Comparison of ENCODE assay signal across 1 fruit fly cellular context in the genomic region with DNA sequence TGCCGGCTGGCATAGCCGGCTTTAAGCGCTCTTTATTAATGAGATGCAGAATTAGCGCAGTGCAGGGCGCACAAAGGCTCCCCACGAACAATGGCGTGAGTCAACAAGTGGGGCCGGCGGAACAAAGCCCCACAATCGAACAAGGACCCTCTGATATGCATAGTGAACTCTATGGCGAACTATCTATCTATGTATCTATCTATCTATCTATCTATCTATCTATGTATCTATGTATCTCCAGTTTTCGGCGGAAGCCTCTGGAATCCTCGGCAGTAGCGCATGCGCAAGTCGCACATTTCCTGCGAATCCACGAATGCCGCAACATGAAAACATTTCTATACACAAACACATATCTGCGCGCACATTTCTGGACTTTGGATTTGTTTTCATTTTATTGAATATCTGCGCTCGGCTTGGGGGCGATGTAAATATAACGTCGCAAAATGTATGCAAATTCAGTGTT.
TF ChIP-seq lines count a peak whose summit lies in the region.

No protein-coding gene starts in this region.

TF ChIP-seq in whole organism, embryonic, 481 proteins besides CTCF, POLR2A, EP300 and RAD21 (continued from another document and continues in another):
- TF ChIP-seq NK7.1 (GFP tag; optimal IDR thresholded peaks at IDR 0.05; lab: Kevin White, UChicago) (no peak), inv (GFP tag; IDR thresholded peaks at IDR 0.05; lab: Robert Waterston, UW; ENCODE audit: partially characterized antibody) (no peak), Rfx (GFP tag; IDR thresholded peaks at IDR 0.05; lab: Robert Waterston, UW) (peak; percentile 57), Jarid2 (GFP tag; optimal IDR thresholded peaks at IDR 0.05; lab: Kevin White, UChicago) (no peak), CG10267 (tag; optimal IDR thresholded peaks at IDR 0.05; lab: Kevin White, UChicago) (no peak), CG15514 (GFP tag; optimal IDR thresholded peaks at IDR 0.05; lab: Kevin White, UChicago) (peak; percentile 46), az2 (GFP tag; optimal IDR thresholded peaks at IDR 0.05; lab: Kevin White, UChicago) (no peak), ara (GFP tag; IDR thresholded peaks at IDR 0.05; lab: Robert Waterston, UW) (no peak), CG3407 (GFP tag; optimal IDR thresholded peaks at IDR 0.05; lab: Kevin White, UChicago) (no peak), CG10979 (tag; optimal IDR thresholded peaks at IDR 0.05; lab: Kevin White, UChicago) (no peak), seq (GFP tag; IDR thresholded peaks at IDR 0.05; lab: Robert Waterston, UW) (no peak), Ssrp (tag; optimal IDR thresholded peaks at IDR 0.05; lab: Kevin White, UChicago) (no peak), CG32767 (GFP tag; IDR thresholded peaks at IDR 0.05; lab: Robert Waterston, UW) (no peak), zen (tag; optimal IDR thresholded peaks at IDR 0.05; lab: Kevin White, UChicago) (no peak), Hmr (GFP tag; optimal IDR thresholded peaks at IDR 0.05; lab: Kevin White, UChicago) (peak; percentile 55), ac (GFP tag; optimal IDR thresholded peaks at IDR 0.05; lab: Kevin White, UChicago) (no peak), vfl (GFP tag; optimal IDR thresholded peaks at IDR 0.05; lab: Kevin White, UChicago) (peak; percentile 7), wdn (GFP tag; IDR thresholded peaks at IDR 0.05; lab: Robert Waterston, UW) (0 out of 2 replicates have a peak, but pooled peaks have one; percentile 46), nau (GFP tag; optimal IDR thresholded peaks at IDR 0.05; lab: Kevin White, UChicago) (no peak), odd (GFP tag; optimal IDR thresholded peaks at IDR 0.05; lab: Kevin White, UChicago) (no peak), Dek (tag; optimal IDR thresholded peaks at IDR 0.05; lab: Kevin White, UChicago) (no peak), zfh2 (GFP tag; optimal IDR thresholded peaks at IDR 0.05; lab: Kevin White, UChicago) (peak; percentile 75), Hmx (GFP tag; optimal IDR thresholded peaks at IDR 0.05; lab: Kevin White, UChicago) (no peak), H15 (GFP tag; IDR thresholded peaks at IDR 0.05; lab: Robert Waterston, UW) (no peak), CG3065 (GFP tag; optimal IDR thresholded peaks at IDR 0.05; lab: Kevin White, UChicago) (no peak), CG8388 (GFP tag; optimal IDR thresholded peaks at IDR 0.05; lab: Kevin White, UChicago) (no peak), prd (optimal IDR thresholded peaks at IDR 0.05; lab: Kevin White, UChicago) (no peak), prd (GFP tag; IDR thresholded peaks at IDR 0.05; lab: Robert Waterston, UW) (0 out of 3 replicates have a peak, but pooled peaks have one; percentile 3), CG7556 (GFP tag; optimal IDR thresholded peaks at IDR 0.05; lab: Kevin White, UChicago) (peak; percentile 47), Nf-YA (GFP tag; IDR thresholded peaks at IDR 0.05; lab: Robert Waterston, UW) (no peak), jigr1 (GFP tag; IDR thresholded peaks at IDR 0.05; lab: Robert Waterston, UW) (no peak), CG32532 (GFP tag; IDR thresholded peaks at IDR 0.05; lab: Robert Waterston, UW) (peak; percentile 71; the same call in 1 of the 2 replicates), abd-A (tag; optimal IDR thresholded peaks at IDR 0.05; lab: Kevin White, UChicago) (no peak), Drgx (GFP tag; IDR thresholded peaks at IDR 0.05; lab: Robert Waterston, UW) (peak; percentile 91), fd96Cb (tag; optimal IDR thresholded peaks at IDR 0.05; lab: Kevin White, UChicago) (no peak), tll (GFP tag; optimal IDR thresholded peaks at IDR 0.05; lab: Kevin White, UChicago) (no peak), pho (GFP tag; optimal IDR thresholded peaks at IDR 0.05; lab: Kevin White, UChicago) (peak; percentile 70), CG16863 (GFP tag; optimal IDR thresholded peaks at IDR 0.05; lab: Kevin White, UChicago) (no peak), Sin3A (optimal IDR thresholded peaks at IDR 0.05; lab: Kevin White, UChicago) (no peak), CG17186 (GFP tag; optimal IDR thresholded peaks at IDR 0.05; lab: Kevin White, UChicago) (no peak), CG11093 (GFP tag; IDR thresholded peaks at IDR 0.05; lab: Robert Waterston, UW) (no peak), knrl (GFP tag; IDR thresholded peaks at IDR 0.05; lab: Robert Waterston, UW; ENCODE audit: partially characterized antibody) (no peak), vvl (GFP tag; IDR thresholded peaks at IDR 0.05; lab: Robert Waterston, UW) (peak; percentile 23; the same call in 1 of the 2 replicates), danr (GFP tag; IDR thresholded peaks at IDR 0.05; lab: Robert Waterston, UW) (no peak), yki (optimal IDR thresholded peaks at IDR 0.05; lab: Kevin White, UChicago) (no peak), rib (GFP tag; IDR thresholded peaks at IDR 0.05; lab: Robert Waterston, UW) (no peak), stwl (tag; optimal IDR thresholded peaks at IDR 0.05; lab: Kevin White, UChicago) (no peak), sim (GFP tag; IDR thresholded peaks at IDR 0.05; lab: Robert Waterston, UW) (no peak), ase (GFP tag; IDR thresholded peaks at IDR 0.05; lab: Robert Waterston, UW) (no peak), CG14050 (GFP tag; IDR thresholded peaks at IDR 0.05; lab: Robert Waterston, UW) (no peak), cg (GFP tag; optimal IDR thresholded peaks at IDR 0.05; lab: Kevin White, UChicago) (no peak), Opbp (GFP tag; IDR thresholded peaks at IDR 0.05; lab: Robert Waterston, UW; ENCODE audit: partially characterized antibody) (no peak), pzg (GFP tag; optimal IDR thresholded peaks at IDR 0.05; lab: Kevin White, UChicago) (no peak), Hr3 (GFP tag; optimal IDR thresholded peaks at IDR 0.05; lab: Kevin White, UChicago) (no peak), CG34224 (GFP tag; IDR thresholded peaks at IDR 0.05; lab: Robert Waterston, UW; ENCODE audit: partially characterized antibody) (0 out of 3 replicates have a peak, but pooled peaks have one; percentile 45), fru (optimal IDR thresholded peaks at IDR 0.05; lab: Kevin White, UChicago) (no peak), Eip74EF (GFP tag; optimal IDR thresholded peaks at IDR 0.05; lab: Kevin White, UChicago) (no peak), Lpt (GFP tag; optimal IDR thresholded peaks at IDR 0.05; lab: Kevin White, UChicago) (no peak), CG14667 (GFP tag; IDR thresholded peaks at IDR 0.05; lab: Robert Waterston, UW) (no peak), fd102C (GFP tag; optimal IDR thresholded peaks at IDR 0.05; lab: Kevin White, UChicago) (no peak), her (GFP tag; optimal IDR thresholded peaks at IDR 0.05; lab: Kevin White, UChicago) (peak; percentile 49), Hey (tag; optimal IDR thresholded peaks at IDR 0.05; lab: Kevin White, UChicago) (no peak), H2.0 (GFP tag; IDR thresholded peaks at IDR 0.05; lab: Robert Waterston, UW) (no peak), CG16813 (GFP tag; IDR thresholded peaks at IDR 0.05; lab: Robert Waterston, UW; ENCODE audit: partially characterized antibody) (0 out of 3 replicates have a peak, but pooled peaks have one; percentile 13), fu2 (GFP tag; optimal IDR thresholded peaks at IDR 0.05; lab: Kevin White, UChicago) (peak; percentile 13), twi (tag; optimal IDR thresholded peaks at IDR 0.05; lab: Kevin White, UChicago) (no peak), sob (GFP tag; IDR thresholded peaks at IDR 0.05; lab: Robert Waterston, UW) (no peak), da (GFP tag; optimal IDR thresholded peaks at IDR 0.05; lab: Kevin White, UChicago) (no peak), mam (GFP tag; optimal IDR thresholded peaks at IDR 0.05; lab: Kevin White, UChicago) (peak; percentile 47), CG12744 (GFP tag; optimal IDR thresholded peaks at IDR 0.05; lab: Kevin White, UChicago) (no peak), CG12155 (GFP tag; optimal IDR thresholded peaks at IDR 0.05; lab: Kevin White, UChicago) (peak; percentile 44), CG30431 (GFP tag; optimal IDR thresholded peaks at IDR 0.05; lab: Kevin White, UChicago) (no peak), Pdp1 (GFP tag; optimal IDR thresholded peaks at IDR 0.05; lab: Kevin White, UChicago) (peak; percentile 12 to 20), dpn (GFP tag; optimal IDR thresholded peaks at IDR 0.05; lab: Kevin White, UChicago) (peak; percentile 7 to 26), crc (GFP tag; optimal IDR thresholded peaks at IDR 0.05; lab: Kevin White, UChicago) (no peak), CG9609 (GFP tag; optimal IDR thresholded peaks at IDR 0.05; lab: Kevin White, UChicago) (no peak), CG17802 (tag; optimal IDR thresholded peaks at IDR 0.05; lab: Kevin White, UChicago) (no peak), CG31224 (GFP tag; IDR thresholded peaks at IDR 0.05; lab: Robert Waterston, UW) (0 out of 2 replicates have a peak, but pooled peaks have one; percentile 19), CG2889 (GFP tag; IDR thresholded peaks at IDR 0.05; lab: Robert Waterston, UW) (no peak), Xrp1 (GFP tag; IDR thresholded peaks at IDR 0.05; lab: Robert Waterston, UW) (no peak), Nf-YC (tag; optimal IDR thresholded peaks at IDR 0.05; lab: Kevin White, UChicago) (no peak), Ets97D (GFP tag; optimal IDR thresholded peaks at IDR 0.05; lab: Kevin White, UChicago) (no peak), CG16779 (GFP tag; IDR thresholded peaks at IDR 0.05; lab: Robert Waterston, UW) (no peak), HHEX (GFP tag; optimal IDR thresholded peaks at IDR 0.05; lab: Kevin White, UChicago) (peak; percentile 9), insv (GFP tag; optimal IDR thresholded peaks at IDR 0.05; lab: Kevin White, UChicago) (no peak), ci (GFP tag; IDR thresholded peaks at IDR 0.05; lab: Robert Waterston, UW) (no peak), ems (GFP tag; optimal IDR thresholded peaks at IDR 0.05; lab: Kevin White, UChicago) (no peak), CG14710 (tag; optimal IDR thresholded peaks at IDR 0.05; lab: Kevin White, UChicago) (no peak), Oli (tag; optimal IDR thresholded peaks at IDR 0.05; lab: Kevin White, UChicago) (no peak), klu (GFP tag; IDR thresholded peaks at IDR 0.05; lab: Robert Waterston, UW) (no peak), otp (GFP tag; IDR thresholded peaks at IDR 0.05; lab: Robert Waterston, UW) (no peak), CG9215 (GFP tag; IDR thresholded peaks at IDR 0.05; lab: Robert Waterston, UW) (0 out of 2 replicates have a peak, but pooled peaks have one; percentile 36), CG8281 (tag; optimal IDR thresholded peaks at IDR 0.05; lab: Kevin White, UChicago) (no peak), CG13894 (tag; optimal IDR thresholded peaks at IDR 0.05; lab: Kevin White, UChicago) (peak; percentile 22), Myb (GFP tag; optimal IDR thresholded peaks at IDR 0.05; lab: Kevin White, UChicago) (peak; percentile 12), CHES-1-like (GFP tag; optimal IDR thresholded peaks at IDR 0.05; lab: Kevin White, UChicago) (no peak), fd3F (GFP tag; optimal IDR thresholded peaks at IDR 0.05; lab: Kevin White, UChicago) (no peak), hbn (GFP tag; IDR thresholded peaks at IDR 0.05; lab: Robert Waterston, UW; ENCODE audit: partially characterized antibody) (no peak), ro (GFP tag; IDR thresholded peaks at IDR 0.05; lab: Robert Waterston, UW) (no peak), dimm (GFP tag; IDR thresholded peaks at IDR 0.05; lab: Robert Waterston, UW) (no peak), CG3163 (GFP tag; optimal IDR thresholded peaks at IDR 0.05; lab: Kevin White, UChicago) (no peak), CG18599 (GFP tag; optimal IDR thresholded peaks at IDR 0.05; lab: Kevin White, UChicago) (peak; percentile 71), dysf (GFP tag; IDR thresholded peaks at IDR 0.05; lab: Robert Waterston, UW) (peak; percentile 18; the same call in 1 of the 3 replicates), CG1602 (GFP tag; optimal IDR thresholded peaks at IDR 0.05; lab: Kevin White, UChicago) (no peak), cwo (GFP tag; optimal IDR thresholded peaks at IDR 0.05; lab: Kevin White, UChicago) (peak; percentile 31), phol (tag; optimal IDR thresholded peaks at IDR 0.05; lab: Kevin White, UChicago) (no peak), dmrt99B (tag; optimal IDR thresholded peaks at IDR 0.05; lab: Kevin White, UChicago) (no peak), lab (GFP tag; optimal IDR thresholded peaks at IDR 0.05; lab: Kevin White, UChicago) (peak; percentile 63), CG7357 (GFP tag; IDR thresholded peaks at IDR 0.05; lab: Robert Waterston, UW) (no peak), Optix (GFP tag; IDR thresholded peaks at IDR 0.05; lab: Robert Waterston, UW) (no peak), chinmo (GFP tag; IDR thresholded peaks at IDR 0.05; lab: Robert Waterston, UW; ENCODE audit: partially characterized antibody) (peak; percentile 77; the same call in 1 of the 4 replicates), Hr51 (GFP tag; optimal IDR thresholded peaks at IDR 0.05; lab: Kevin White, UChicago) (peak; percentile 3 to 11), dati (GFP tag; IDR thresholded peaks at IDR 0.05; lab: Robert Waterston, UW) (no peak), corto (GFP tag; optimal IDR thresholded peaks at IDR 0.05; lab: Kevin White, UChicago) (peak; percentile 49), CG4360 (GFP tag; IDR thresholded peaks at IDR 0.05; lab: Robert Waterston, UW) (no peak), Ets65A (GFP tag; lab: Kevin White, UChicago) (peak; percentile 81), ssp (GFP tag; IDR thresholded peaks at IDR 0.05; lab: Robert Waterston, UW) (no peak), sr (GFP tag; IDR thresholded peaks at IDR 0.05; lab: Robert Waterston, UW) (no peak), btn (GFP tag; optimal IDR thresholded peaks at IDR 0.05; lab: Kevin White, UChicago) (no peak), CG18764 (GFP tag; optimal IDR thresholded peaks at IDR 0.05; lab: Kevin White, UChicago) (no peak), ap (GFP tag; IDR thresholded peaks at IDR 0.05; lab: Robert Waterston, UW) (no peak), CG5953 (GFP tag; IDR thresholded peaks at IDR 0.05; lab: Robert Waterston, UW) (no peak), sqz (GFP tag; optimal IDR thresholded peaks at IDR 0.05; lab: Kevin White, UChicago) (no peak), run (tag; optimal IDR thresholded peaks at IDR 0.05; lab: Kevin White, UChicago) (no peak), CG11247 (GFP tag; IDR thresholded peaks at IDR 0.05; lab: Robert Waterston, UW) (no peak), CG9932 (GFP tag; IDR thresholded peaks at IDR 0.05; lab: Robert Waterston, UW) (peak; percentile 77), CG7745 (tag; optimal IDR thresholded peaks at IDR 0.05; lab: Kevin White, UChicago) (no peak), CG14441 (GFP tag; IDR thresholded peaks at IDR 0.05; lab: Robert Waterston, UW) (no peak), Kr (GFP tag; optimal IDR thresholded peaks at IDR 0.05; lab: Kevin White, UChicago) (no peak), Gsc (GFP tag; IDR thresholded peaks at IDR 0.05; lab: Robert Waterston, UW) (no peak), Doc3 (GFP tag; IDR thresholded peaks at IDR 0.05; lab: Robert Waterston, UW; ENCODE audit: partially characterized antibody) (no peak)
